Fruit fly (Drosophila melanogaster) whole organism, embryonic: Measurements from ENCODE around the gene CG43630.

Experiments used
- Abd-B ChIP-seq: fragments of 200-800 bp; sonication (Bioruptor generic); optimal IDR thresholded peaks from 2 replicates; lab custom pipeline; 2018; ENCODE audit warnings: missing biosample characterization, mild to moderate bottlenecking, missing genetic modification characterization, moderate library complexity
- Ada2b ChIP-seq: fragments of 200-800 bp; sonication (Bioruptor generic); IDR thresholded peaks from 2 replicates; pipeline ENCODE4 v1.3.6; 2022; ENCODE audit warnings: missing biosample characterization, missing genetic modification characterization
- Aef1 ChIP-seq: fragments of 200-800 bp; sonication (Bioruptor generic); IDR thresholded peaks from 3 replicates; pipeline ENCODE4 v1.3.6; 2022; ENCODE audit warnings: missing biosample characterization, missing genetic modification characterization
- CG10209 ChIP-seq: fragments of 200-800 bp; sonication (Bioruptor generic); optimal IDR thresholded peaks from 3 replicates; lab custom pipeline; 2017; ENCODE audit warnings: missing biosample characterization, mild to moderate bottlenecking, missing genetic modification characterization, missing genetic modification reagents
- CG10267 ChIP-seq: fragments of 200-800 bp; sonication (Bioruptor generic); optimal IDR thresholded peaks from 2 replicates; lab custom pipeline; 2018; ENCODE audit warnings: missing biosample characterization, mild to moderate bottlenecking, missing genetic modification characterization, moderate library complexity
- CG10543 ChIP-seq: fragments of 200-800 bp; sonication (Bioruptor generic); optimal IDR thresholded peaks from 3 replicates; lab custom pipeline; 2017; ENCODE audit warnings: missing biosample characterization, mild to moderate bottlenecking, missing genetic modification characterization, moderate library complexity
- CG11398 ChIP-seq: fragments of 200-800 bp; sonication (Bioruptor generic); optimal IDR thresholded peaks from 2 replicates; lab custom pipeline; 2016; ENCODE audit warnings: missing biosample characterization, missing genetic modification characterization
- CG11695 ChIP-seq: fragments of 200-800 bp; sonication (Bioruptor generic); IDR thresholded peaks from 3 replicates; pipeline ENCODE4 v1.3.6; 2022; ENCODE audit warnings: missing biosample characterization, missing genetic modification characterization
- CG11696 ChIP-seq: fragments of 200-800 bp; sonication (Bioruptor generic); IDR thresholded peaks from 2 replicates; pipeline ENCODE4 v1.3.6; 2022; ENCODE audit warnings: missing biosample characterization, missing genetic modification characterization
- CG12299 ChIP-seq: fragments of 200-800 bp; sonication (Bioruptor generic); optimal IDR thresholded peaks from 2 replicates; lab custom pipeline; 2018; ENCODE audit warnings: missing biosample characterization, mild to moderate bottlenecking, missing genetic modification characterization
- CG13775 ChIP-seq: fragments of 200-800 bp; sonication (Bioruptor generic); optimal IDR thresholded peaks from 3 replicates; lab custom pipeline; 2017; ENCODE audit warnings: missing biosample characterization, mild to moderate bottlenecking, missing genetic modification characterization
- CG14441 ChIP-seq: fragments of 200-800 bp; sonication (Bioruptor generic); IDR thresholded peaks from 2 replicates; pipeline ENCODE4 v1.3.6; 2022; ENCODE audit warnings: missing biosample characterization, missing genetic modification characterization
- CG15514 ChIP-seq: fragments of 200-800 bp; sonication (Bioruptor generic); optimal IDR thresholded peaks from 3 replicates; lab custom pipeline; 2017; ENCODE audit warnings: missing biosample characterization, missing genetic modification characterization, mild to moderate bottlenecking, moderate library complexity, missing genetic modification reagents
- CG1602 ChIP-seq: fragments of 200-800 bp; sonication (Bioruptor generic); optimal IDR thresholded peaks from 3 replicates; lab custom pipeline; 2016; ENCODE audit warnings: missing biosample characterization, missing genetic modification characterization
- CG17385 ChIP-seq: fragments of 200-800 bp; sonication (Bioruptor generic); optimal IDR thresholded peaks from 3 replicates; lab custom pipeline; 2018; ENCODE audit warnings: missing biosample characterization, mild to moderate bottlenecking, missing genetic modification characterization
- CG2120 ChIP-seq: fragments of 200-800 bp; sonication (Bioruptor generic); optimal IDR thresholded peaks from 3 replicates; lab custom pipeline; 2016; ENCODE audit warnings: missing biosample characterization, missing genetic modification characterization
- CG30020 ChIP-seq: fragments of 200-800 bp; optimal IDR thresholded peaks from 2 replicates; lab custom pipeline; 2019; ENCODE audit warnings: missing biosample characterization, mild to moderate bottlenecking, missing genetic modification characterization, moderate library complexity
- CG30431 ChIP-seq: fragments of 200-800 bp; sonication (Bioruptor generic); optimal IDR thresholded peaks from 2 replicates; lab custom pipeline; 2017; ENCODE audit warnings: missing biosample characterization, missing genetic modification characterization
- CG32767 ChIP-seq: fragments of 200-800 bp; sonication (Bioruptor generic); IDR thresholded peaks from 2 replicates; pipeline ENCODE4 v1.3.6; 2022; ENCODE audit warnings: missing biosample characterization, missing genetic modification characterization
- CG5180 ChIP-seq: fragments of 200-800 bp; sonication (Bioruptor generic); optimal IDR thresholded peaks from 3 replicates; lab custom pipeline; 2017; ENCODE audit warnings: missing biosample characterization, missing genetic modification characterization, mild to moderate bottlenecking, moderate library complexity, missing genetic modification reagents
- CG6813 ChIP-seq: fragments of 200-800 bp; sonication (Bioruptor generic); optimal IDR thresholded peaks from 2 replicates; lab custom pipeline; 2017; ENCODE audit warnings: missing biosample characterization, missing genetic modification characterization, mild to moderate bottlenecking, moderate library complexity, missing genetic modification reagents
- CG9215 ChIP-seq: fragments of 200-800 bp; sonication (Bioruptor generic); IDR thresholded peaks from 2 replicates; pipeline ENCODE4 v1.3.6; 2022; ENCODE audit warnings: missing biosample characterization, missing genetic modification characterization
- CG9727 ChIP-seq: fragments of 200-800 bp; sonication (Bioruptor generic); optimal IDR thresholded peaks from 3 replicates; lab custom pipeline; 2017; ENCODE audit warnings: missing biosample characterization, mild to moderate bottlenecking, missing genetic modification characterization
- Hr3 ChIP-seq: fragments of 200-800 bp; sonication (Bioruptor generic); optimal IDR thresholded peaks from 3 replicates; lab custom pipeline; 2016; ENCODE audit warnings: missing biosample characterization, missing genetic modification characterization
- Hr78 ChIP-seq, 2 experiments: fragments of 200-800 bp in 1 of 2; fragments of >200 bp in 1 of 2; sonication (Bioruptor generic) in 1 of 2; optimal IDR thresholded peaks; 2 replicates each; lab custom pipeline; 2017 to 2019; ENCODE audit warnings: missing biosample characterization in 2 of 2, missing genetic modification characterization in 2 of 2, mild to moderate bottlenecking in 1 of 2, moderate library complexity in 1 of 2
- Hsf ChIP-seq: fragments of 200-800 bp; sonication (Bioruptor generic); optimal IDR thresholded peaks from 3 replicates; lab custom pipeline; 2016; ENCODE audit warnings: missing biosample characterization, missing genetic modification characterization
- Meics ChIP-seq: fragments of 200-800 bp; sonication (Bioruptor generic); optimal IDR thresholded peaks from 2 replicates; lab custom pipeline; 2017; ENCODE audit warnings: missing biosample characterization, mild to moderate bottlenecking, missing genetic modification characterization
- NFAT ChIP-seq: fragments of 200-800 bp; sonication (Bioruptor generic); IDR thresholded peaks from 2 replicates; pipeline ENCODE4 v1.3.6; 2022; ENCODE audit warnings: missing biosample characterization, missing genetic modification characterization
- NfI ChIP-seq: fragments of 200-800 bp; sonication (Bioruptor generic); optimal IDR thresholded peaks from 3 replicates; lab custom pipeline; 2018; ENCODE audit warnings: missing biosample characterization, mild to moderate bottlenecking, missing genetic modification characterization, moderate library complexity
- Pdp1 ChIP-seq, 2 experiments: fragments of 200-800 bp; sonication (Bioruptor generic); optimal IDR thresholded peaks; 3 replicates each; lab custom pipeline; 2016; ENCODE audit warnings: missing biosample characterization in 2 of 2, missing genetic modification characterization in 2 of 2, mild to moderate bottlenecking in 1 of 2, moderate library complexity in 1 of 2
- Ptx1 ChIP-seq: fragments of 200-800 bp; sonication (Bioruptor generic); IDR thresholded peaks from 2 replicates; pipeline ENCODE4 v1.3.6; 2022; ENCODE audit warnings: missing biosample characterization, missing genetic modification characterization
- Rfx ChIP-seq: fragments of 200-800 bp; sonication (Bioruptor generic); IDR thresholded peaks from 2 replicates; pipeline ENCODE4 v1.3.6; 2022; ENCODE audit warnings: missing biosample characterization, missing genetic modification characterization
- Side ChIP-seq: fragments of 200-800 bp; sonication (Bioruptor generic); optimal IDR thresholded peaks from 2 replicates; lab custom pipeline; 2016; ENCODE audit warnings: missing biosample characterization, missing genetic modification characterization
- Sox102F ChIP-seq: fragments of 200-800 bp; sonication (Bioruptor generic); optimal IDR thresholded peaks from 2 replicates; lab custom pipeline; 2018; ENCODE audit warnings: missing biosample characterization, mild to moderate bottlenecking, missing genetic modification characterization, moderate library complexity
- br ChIP-seq: fragments of >200 bp; optimal IDR thresholded peaks from 2 replicates; lab custom pipeline; 2017
- bsh ChIP-seq, 2 experiments: fragments of 200-800 bp; sonication (Bioruptor generic); optimal IDR thresholded peaks; 2 replicates each; lab custom pipeline; 2017 to 2018; ENCODE audit warnings: mild to moderate bottlenecking in 2 of 2, missing biosample characterization in 2 of 2, missing genetic modification characterization in 2 of 2, moderate library complexity in 1 of 2
- croc ChIP-seq: fragments of 200-800 bp; sonication (Bioruptor generic); conservative IDR thresholded peaks from 3 replicates; pipeline ENCODE4 v1.3.6; 2022; ENCODE audit warnings: missing biosample characterization, missing genetic modification characterization
- fd3F ChIP-seq: fragments of 200-800 bp; sonication (Bioruptor generic); optimal IDR thresholded peaks from 2 replicates; lab custom pipeline; 2018; ENCODE audit warnings: missing biosample characterization, mild to moderate bottlenecking, missing genetic modification characterization, moderate library complexity
- gsb-n ChIP-seq: fragments of 200-800 bp; sonication (Bioruptor generic); optimal IDR thresholded peaks from 3 replicates; lab custom pipeline; 2018; ENCODE audit warnings: missing biosample characterization, mild to moderate bottlenecking, missing genetic modification characterization
- kay ChIP-seq: fragments of 200-800 bp; sonication (Bioruptor generic); optimal IDR thresholded peaks from 2 replicates; lab custom pipeline; 2016; ENCODE audit warnings: missing biosample characterization, missing genetic modification characterization
- onecut ChIP-seq: fragments of 200-800 bp; sonication (Bioruptor generic); IDR thresholded peaks from 2 replicates; pipeline ENCODE4 v1.3.6; 2022; ENCODE audit warnings: missing biosample characterization, missing genetic modification characterization
- otp ChIP-seq: fragments of 200-800 bp; sonication (Bioruptor generic); IDR thresholded peaks from 3 replicates; pipeline ENCODE4, ENCODE4 v1.3.6; 2022; ENCODE audit warnings: missing biosample characterization, missing genetic modification characterization
- pan ChIP-seq, 4 experiments: fragments of >200 bp in 3 of 4; fragments of 200-800 bp in 1 of 4; sonication (Bioruptor generic) in 1 of 4; optimal IDR thresholded peaks in 3 of 4; IDR thresholded peaks in 1 of 4; 2 replicates each; pipeline versions ENCODE4 v1.3.6 to Lab custom; 2017 to 2022; ENCODE audit warnings: missing biosample characterization in 2 of 4, missing genetic modification characterization in 2 of 4, mixed read lengths in 1 of 4
- row ChIP-seq: fragments of 200-800 bp; sonication (Bioruptor generic); IDR thresholded peaks from 3 replicates; pipeline ENCODE4 v1.3.6; 2022; ENCODE audit warnings: missing biosample characterization, missing genetic modification characterization
- run ChIP-seq: fragments of 200-800 bp; sonication (Bioruptor generic); optimal IDR thresholded peaks from 3 replicates; lab custom pipeline; 2018; ENCODE audit warnings: missing biosample characterization, mild to moderate bottlenecking, missing genetic modification characterization
- sens ChIP-seq: fragments of 200-800 bp; sonication (Bioruptor generic); peaks from one replicate; lab custom pipeline; 2016; ENCODE audit warnings: missing biosample characterization, missing genetic modification characterization
- tin ChIP-seq: fragments of 200-800 bp; sonication (Bioruptor generic); optimal IDR thresholded peaks from 3 replicates; lab custom pipeline; 2016; ENCODE audit warnings: missing biosample characterization, missing genetic modification characterization
- trem ChIP-seq: fragments of 200-800 bp; optimal IDR thresholded peaks from 3 replicates; lab custom pipeline; 2019; ENCODE audit warnings: missing biosample characterization, mild to moderate bottlenecking, missing genetic modification characterization, moderate library complexity
- twi ChIP-seq: fragments of 200-800 bp; optimal IDR thresholded peaks from 2 replicates; lab custom pipeline; 2019; ENCODE audit warnings: missing biosample characterization, mild to moderate bottlenecking, missing genetic modification characterization, moderate library complexity

Gene CG43630

DNA sequence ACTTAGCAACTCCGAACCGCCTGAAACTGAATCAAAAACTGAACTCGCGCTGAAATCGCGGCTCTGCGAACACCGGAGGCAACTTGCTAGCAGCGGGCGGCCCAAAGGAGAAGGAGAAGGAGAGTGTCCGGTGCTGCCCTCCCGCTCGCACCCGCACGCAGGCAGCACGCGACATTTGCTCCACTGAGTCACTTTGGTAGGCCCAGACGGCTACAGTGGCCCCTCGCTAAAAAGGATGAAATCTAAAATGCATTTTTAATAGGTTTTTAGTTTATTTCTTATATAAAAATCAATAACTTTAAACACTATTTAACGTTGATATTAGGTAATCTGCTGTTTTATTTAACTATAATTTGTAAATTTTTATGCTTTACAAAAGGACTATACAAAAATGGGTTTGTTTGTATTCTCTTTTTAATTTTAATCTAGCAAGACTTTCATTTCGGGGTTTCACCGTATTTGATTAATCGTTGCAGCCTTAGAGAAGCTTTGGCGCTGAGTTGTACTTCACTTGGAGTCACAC, 46.4 kb upstream of the CG43630 start, which contains the start of gene Men (continued):
- peak; percentile 37; the same call in 1 of the 2 replicates for TF ChIP-seq NFAT (GFP tag; lab: Robert Waterston, UW)
- peak; percentile 31 for TF ChIP-seq run (tag; lab: Kevin White, UChicago)
- peak; percentile 35 for TF ChIP-seq CG5180 (GFP tag; lab: Kevin White, UChicago)
- TF ChIP-seq br (lab: Kevin White, UChicago): no peak
- peak; percentile 63 for TF ChIP-seq Meics (GFP tag; lab: Kevin White, UChicago)
- TF ChIP-seq CG30020: peak; percentile 40
- peak; percentile 28; the same call in 1 of the 3 replicates for TF ChIP-seq Aef1 (GFP tag; lab: Robert Waterston, UW)
- no peak for TF ChIP-seq pan (optimal IDR thresholded peaks at IDR 0.05; lab: Kevin White, UChicago)
- peak in 1 of 2 experiments; percentile 64 for TF ChIP-seq pan (GFP tag; optimal IDR thresholded peaks at IDR 0.05 in 1 of 2, IDR thresholded peaks at IDR 0.05 in 1 of 2)
- TF ChIP-seq otp (GFP tag; lab: Robert Waterston, UW): 0 out of 3 replicates have a peak, but pooled peaks have one; percentile 9
- peak; percentile 55 for TF ChIP-seq CG9727 (GFP tag; lab: Kevin White, UChicago)
- TF ChIP-seq Hr78 (GFP tag; optimal IDR thresholded peaks at IDR 0.05; lab: Kevin White, UChicago): peak in 1 of 2 experiments; percentile 14
- TF ChIP-seq CG10543: peak; percentile 31
- peak; percentile 36; the same call in 1 of the 2 replicates for TF ChIP-seq onecut (GFP tag; lab: Robert Waterston, UW)
- TF ChIP-seq tin (GFP tag; lab: Kevin White, UChicago): peak; percentile 27
- TF ChIP-seq CG14441: peak; percentile 63
- TF ChIP-seq Hr3 (GFP tag; lab: Kevin White, UChicago): peak; percentile 34
- peak; percentile 67; the same call in 1 of the 3 replicates for TF ChIP-seq CG11695
- peak; percentile 27 for TF ChIP-seq CG13775 (GFP tag; lab: Kevin White, UChicago)
- peak; percentile 40 for TF ChIP-seq fd3F (GFP tag; lab: Kevin White, UChicago)
- TF ChIP-seq Hsf (GFP tag; lab: Kevin White, UChicago): no peak
- TF ChIP-seq CG17385: peak; percentile 62
- TF ChIP-seq CG11696 (GFP tag; lab: Robert Waterston, UW): 0 out of 2 replicates have a peak, but pooled peaks have one; percentile 8
- no peak for TF ChIP-seq Side (GFP tag; lab: Kevin White, UChicago)
- peak; percentile 4 to 18 for TF ChIP-seq Pdp1 (GFP tag; optimal IDR thresholded peaks at IDR 0.05; lab: Kevin White, UChicago)
- peak; percentile 57 for TF ChIP-seq CG32767
- peak; percentile 33 for TF ChIP-seq CG2120 (GFP tag; lab: Kevin White, UChicago)
- peak; percentile 17 for TF ChIP-seq Abd-B
- peak; percentile 27 for TF ChIP-seq NfI (GFP tag; lab: Kevin White, UChicago)
- peak; percentile 70 for TF ChIP-seq row
- TF ChIP-seq CG10267 (tag; lab: Kevin White, UChicago): peak; percentile 35
- peak; percentile 80 for TF ChIP-seq Ptx1 (GFP tag; lab: Robert Waterston, UW)
- peak; percentile 45 for TF ChIP-seq gsb-n (tag; lab: Kevin White, UChicago)
- peak; percentile 26 for TF ChIP-seq CG1602 (GFP tag; lab: Kevin White, UChicago)
- peak in 1 of 2 experiments; percentile 48 for TF ChIP-seq bsh (GFP tag; optimal IDR thresholded peaks at IDR 0.05; lab: Kevin White, UChicago)
- peak; percentile 65 for TF ChIP-seq Ada2b (GFP tag; lab: Robert Waterston, UW)
- peak; percentile 34 for TF ChIP-seq twi (tag; lab: Kevin White, UChicago)
- TF ChIP-seq CG10209 (GFP tag; lab: Kevin White, UChicago): peak; percentile 43
- peak; percentile 29; the same call in 2 of the 3 replicates for TF ChIP-seq croc (GFP tag; lab: Robert Waterston, UW)
- TF ChIP-seq CG30431: no peak
- TF ChIP-seq sens (GFP tag; lab: Kevin White, UChicago): peak; percentile 82
- peak; percentile 11 for TF ChIP-seq trem (tag; lab: Kevin White, UChicago)
- peak; percentile 15 for TF ChIP-seq CG12299 (tag; lab: Kevin White, UChicago)
- TF ChIP-seq Rfx: peak; percentile 60
- no peak for TF ChIP-seq CG6813
- TF ChIP-seq kay (GFP tag; lab: Kevin White, UChicago): peak; percentile 45
- peak; percentile 1 for TF ChIP-seq CG15514 (GFP tag; lab: Kevin White, UChicago)
- no peak for TF ChIP-seq CG11398
- TF ChIP-seq CG9215: peak; percentile 52
- peak; percentile 73 for TF ChIP-seq Sox102F (GFP tag; lab: Kevin White, UChicago)
